Worm (Caenorhabditis elegans): Measurements from ENCODE around the gene K08B5.2.

The K08B5.2 gene

ce11 chrX:16590803-16591202, 37.1 kb upstream of the K08B5.2 start (continued):
- no peak for TF ChIP-seq B0019.2 (GFP tag; conservative IDR thresholded peaks at IDR 0.05)
- peak; percentile 45 for TF ChIP-seq ztf-26 (tag; optimal IDR thresholded peaks at IDR 0.05)
- peak; percentile 79 for TF ChIP-seq ZK185.1 (tag; optimal IDR thresholded peaks at IDR 0.05; ENCODE audit: poor library complexity, severe bottlenecking)
- TF ChIP-seq lin-35 (GFP tag; optimal IDR thresholded peaks at IDR 0.05) = peak in 1 of 3 experiments; percentile 74
- TF ChIP-seq egl-44 (GFP tag; IDR thresholded peaks at IDR 0.05) = peak; percentile 67
- TF ChIP-seq mes-4 (tag; optimal IDR thresholded peaks at IDR 0.05) = peak; percentile 50
- TF ChIP-seq snpc-3.4 (tag; optimal IDR thresholded peaks at IDR 0.05) = peak; percentile 59
- TF ChIP-seq unc-130 (GFP tag; optimal IDR thresholded peaks at IDR 0.05) = peak; percentile 39
- peak; percentile 23 for TF ChIP-seq akir-1 (GFP tag; optimal IDR thresholded peaks at IDR 0.05)
- TF ChIP-seq attf-6 (GFP tag; IDR thresholded peaks at IDR 0.05) = peak; percentile 62; the same call in 1 of the 2 replicates
- TF ChIP-seq fkh-3 (tag; optimal IDR thresholded peaks at IDR 0.05) = no peak
- TF ChIP-seq F55B11.4 (tag; optimal IDR thresholded peaks at IDR 0.05; ENCODE audit: borderline replicate concordance, insufficient read depth) = no peak
- no peak for TF ChIP-seq madf-8 (GFP tag; conservative IDR thresholded peaks at IDR 0.05)
- 0 out of 2 replicates have a peak, but pooled peaks have one; percentile 15 for TF ChIP-seq ztf-28 (GFP tag; IDR thresholded peaks at IDR 0.05)
- TF ChIP-seq dpff-1 (tag; optimal IDR thresholded peaks at IDR 0.05) = no peak
- TF ChIP-seq attf-3 (GFP tag; conservative IDR thresholded peaks at IDR 0.05) = peak; percentile 51; the same call in 1 of the 2 replicates
- TF ChIP-seq F52B5.7 (tag; optimal IDR thresholded peaks at IDR 0.05) = peak; percentile 39
- peak; percentile 96 for TF ChIP-seq tbp1 (GFP tag; optimal IDR thresholded peaks at IDR 0.05)
- TF ChIP-seq cebp-1 (GFP tag; IDR thresholded peaks at IDR 0.05) = peak; percentile 39; the same call in 1 of the 2 replicates
- TF ChIP-seq cebp-1 (tag; optimal IDR thresholded peaks at IDR 0.05) = peak; percentile 71
- TF ChIP-seq snpc-1.3 (tag; optimal IDR thresholded peaks at IDR 0.05; ENCODE audit: insufficient read depth) = peak; percentile 76
- peak; percentile 54; the same call in 1 of the 2 replicates for TF ChIP-seq Y53F4B.3 (GFP tag; IDR thresholded peaks at IDR 0.05)
- TF ChIP-seq efl-1 (GFP tag; optimal IDR thresholded peaks at IDR 0.05) = peak; percentile 26
- peak; percentile 60; the same call in 1 of the 2 replicates for TF ChIP-seq let-526 (GFP tag; IDR thresholded peaks at IDR 0.05)
- TF ChIP-seq F37B4.10 (GFP tag; IDR thresholded peaks at IDR 0.05) = no peak
- peak; percentile 19 for TF ChIP-seq hlh-12 (tag; optimal IDR thresholded peaks at IDR 0.05)
- TF ChIP-seq rcor-1 (GFP tag; IDR thresholded peaks at IDR 0.05) = peak; percentile 72
- TF ChIP-seq snpc-1.1 (tag; optimal IDR thresholded peaks at IDR 0.05; ENCODE audit: insufficient read depth) = peak; percentile 58
- peak; percentile 92 for TF ChIP-seq B0261.1 (tag; optimal IDR thresholded peaks at IDR 0.05)
- TF ChIP-seq lsy-27 (tag; optimal IDR thresholded peaks at IDR 0.05; ENCODE audit: borderline replicate concordance, insufficient read depth) = peak; percentile 53
- no peak for TF ChIP-seq hrde-1 (tag; optimal IDR thresholded peaks at IDR 0.05; ENCODE audit: borderline replicate concordance)
- peak; percentile 74 for TF ChIP-seq T26A5.8 (tag; optimal IDR thresholded peaks at IDR 0.05)
- peak; percentile 65; the same call in 1 of the 2 replicates for TF ChIP-seq Y56A3A.18 (GFP tag; IDR thresholded peaks at IDR 0.05)
- TF ChIP-seq nfyb-1 (GFP tag; IDR thresholded peaks at IDR 0.05) = peak; percentile 83; the same call in 1 of the 2 replicates
- TF ChIP-seq madf-10 (tag; optimal IDR thresholded peaks at IDR 0.05) = peak; percentile 78
- no peak for TF ChIP-seq dpl-1 (GFP tag; optimal IDR thresholded peaks at IDR 0.05)
- no peak for TF ChIP-seq unc-62 (GFP tag; optimal IDR thresholded peaks at IDR 0.05)
- TF ChIP-seq F33H1.4 (GFP tag; IDR thresholded peaks at IDR 0.05) = no peak
- TF ChIP-seq F39B2.1 (GFP tag; IDR thresholded peaks at IDR 0.05) = no peak

All from whole organism, young adult.